Fruit fly (Drosophila melanogaster): ENCODE data around the gene CG42784.

CG42784 gene

dm6 chr2L:13513033-13513330 lies 97.8 kb downstream of the CG42784 start:
- TF ChIP-seq psq (optimal IDR thresholded peaks at IDR 0.05): no peak
- TF ChIP-seq EcR (GFP tag; optimal IDR thresholded peaks at IDR 0.05): no peak
- no peak for TF ChIP-seq usp (GFP tag; optimal IDR thresholded peaks at IDR 0.05)
- TF ChIP-seq pan (optimal IDR thresholded peaks at IDR 0.05): no peak
- no peak for TF ChIP-seq Dll (optimal IDR thresholded peaks at IDR 0.05)
- no peak for TF ChIP-seq CG8478 (optimal IDR thresholded peaks at IDR 0.05)

dm6 chr2L:13513331-13514261 lies 98.4 kb downstream of the CG42784 start:
- TF ChIP-seq Dll (optimal IDR thresholded peaks at IDR 0.05) (peak; percentile 99), CG8478 (optimal IDR thresholded peaks at IDR 0.05) (no peak), usp (GFP tag; optimal IDR thresholded peaks at IDR 0.05) (no peak), psq (optimal IDR thresholded peaks at IDR 0.05) (no peak), EcR (GFP tag; optimal IDR thresholded peaks at IDR 0.05) (no peak)

dm6 chr2L:13514262-13514937 lies 99.2 kb downstream of the CG42784 start:
- peak in 1 of 2 experiments; percentile 8 for TF ChIP-seq EcR (GFP tag; optimal IDR thresholded peaks at IDR 0.05)
- no peak for TF ChIP-seq Dll (optimal IDR thresholded peaks at IDR 0.05)
- no peak for TF ChIP-seq psq (optimal IDR thresholded peaks at IDR 0.05)

- TF ChIP-seq EcR (GFP tag; optimal IDR thresholded peaks at IDR 0.05) (no peak), usp (GFP tag; optimal IDR thresholded peaks at IDR 0.05) (no peak), CG8478 (optimal IDR thresholded peaks at IDR 0.05) (no peak), psq (optimal IDR thresholded peaks at IDR 0.05) (no peak), Dll (optimal IDR thresholded peaks at IDR 0.05) (no peak), pan (optimal IDR thresholded peaks at IDR 0.05) (no peak)
These were observed 99.9 kb downstream of the CG42784 start for dm6 chr2L:13514945-13515687.

dm6 chr2L:13515688-13516037 lies 100.4 kb downstream of the CG42784 start:
- TF ChIP-seq EcR (GFP tag; optimal IDR thresholded peaks at IDR 0.05): no peak
- TF ChIP-seq psq (optimal IDR thresholded peaks at IDR 0.05): no peak
- no peak for TF ChIP-seq Dll (optimal IDR thresholded peaks at IDR 0.05)
- TF ChIP-seq CG8478 (optimal IDR thresholded peaks at IDR 0.05): no peak
- no peak for TF ChIP-seq pan (optimal IDR thresholded peaks at IDR 0.05)
- TF ChIP-seq usp (GFP tag; optimal IDR thresholded peaks at IDR 0.05): no peak

dm6 chr2L:13521807-13522206 lies 106.6 kb downstream of the CG42784 start:
- no peak for TF ChIP-seq pan (optimal IDR thresholded peaks at IDR 0.05)
- TF ChIP-seq CG8478 (optimal IDR thresholded peaks at IDR 0.05): no peak
- no peak for TF ChIP-seq psq (optimal IDR thresholded peaks at IDR 0.05)
- no peak for TF ChIP-seq EcR (GFP tag; optimal IDR thresholded peaks at IDR 0.05)
- TF ChIP-seq Dll (optimal IDR thresholded peaks at IDR 0.05): no peak
- TF ChIP-seq usp (GFP tag; optimal IDR thresholded peaks at IDR 0.05): no peak

- no peak for TF ChIP-seq psq (optimal IDR thresholded peaks at IDR 0.05)
- TF ChIP-seq usp (GFP tag; optimal IDR thresholded peaks at IDR 0.05): no peak
- TF ChIP-seq pan (optimal IDR thresholded peaks at IDR 0.05): no peak
These were observed 112.3 kb downstream of the CG42784 start, which contains the start of gene CG33640 for dm6 chr2L:13527541-13527940. Gene CG33640 (plus strand): TSS chr2L:13527841.

- TF ChIP-seq pan (optimal IDR thresholded peaks at IDR 0.05) (no peak), Dll (optimal IDR thresholded peaks at IDR 0.05) (no peak), usp (GFP tag; optimal IDR thresholded peaks at IDR 0.05) (no peak), EcR (GFP tag; optimal IDR thresholded peaks at IDR 0.05) (no peak), psq (optimal IDR thresholded peaks at IDR 0.05) (no peak), CG8478 (optimal IDR thresholded peaks at IDR 0.05) (no peak)
These were observed 113.5 kb downstream of the CG42784 start, which contains the start of gene CG33641 for dm6 chr2L:13528742-13529141. Gene CG33641 (plus strand): TSS chr2L:13529042.

- no peak for TF ChIP-seq Dll (optimal IDR thresholded peaks at IDR 0.05)
- no peak for TF ChIP-seq psq (optimal IDR thresholded peaks at IDR 0.05)
- TF ChIP-seq pan (optimal IDR thresholded peaks at IDR 0.05): no peak
- no peak for TF ChIP-seq EcR (GFP tag; optimal IDR thresholded peaks at IDR 0.05)
- TF ChIP-seq usp (GFP tag; optimal IDR thresholded peaks at IDR 0.05): no peak
- no peak for TF ChIP-seq CG8478 (optimal IDR thresholded peaks at IDR 0.05)
These were observed 114.4 kb downstream of the CG42784 start, which contains the start of gene CG33642 for dm6 chr2L:13529675-13530074. Gene CG33642 (plus strand): TSS chr2L:13529975.

dm6 chr2L:13530774-13531173 lies 115.5 kb downstream of the CG42784 start, which contains the start of gene CG33643:
Gene CG33643 (plus strand): TSS chr2L:13531074.
- TF ChIP-seq CG8478 (optimal IDR thresholded peaks at IDR 0.05): no peak
- no peak for TF ChIP-seq usp (GFP tag; optimal IDR thresholded peaks at IDR 0.05)
- TF ChIP-seq pan (optimal IDR thresholded peaks at IDR 0.05): no peak
- no peak for TF ChIP-seq EcR (GFP tag; optimal IDR thresholded peaks at IDR 0.05)
- TF ChIP-seq Dll (optimal IDR thresholded peaks at IDR 0.05): no peak
- TF ChIP-seq psq (optimal IDR thresholded peaks at IDR 0.05): no peak

- TF ChIP-seq EcR (GFP tag; optimal IDR thresholded peaks at IDR 0.05) (no peak), CG8478 (optimal IDR thresholded peaks at IDR 0.05) (no peak), Dll (optimal IDR thresholded peaks at IDR 0.05) (no peak), usp (GFP tag; optimal IDR thresholded peaks at IDR 0.05) (no peak), psq (optimal IDR thresholded peaks at IDR 0.05) (no peak), pan (optimal IDR thresholded peaks at IDR 0.05) (no peak)
These were observed 116.6 kb downstream of the CG42784 start, which contains the start of gene CG33644 for dm6 chr2L:13531785-13532184. Gene CG33644 (plus strand): TSS chr2L:13532085.
